Worm (Caenorhabditis elegans) whole organism, L4 larva: ENCODE data around the gene npr-4.

Experiments
- R02D3.7 ChIP-seq: fragments of 150-350 bp; sonication (generic microtip); optimal IDR thresholded peaks from 3 replicates; lab custom pipeline; 2014; ENCODE audit warnings: missing biosample characterization, missing genetic modification characterization
- dve-1 ChIP-seq: sonication (generic microtip); optimal IDR thresholded peaks from 2 replicates; lab custom pipeline; 2017; ENCODE audit warnings: antibody characterized with exemption, mild to moderate bottlenecking, missing genetic modification characterization, missing compliant biosample characterization; ENCODE audit not compliant: insufficient read depth
- egl-27 ChIP-seq: sonication (generic microtip); optimal IDR thresholded peaks from 3 replicates; lab custom pipeline; 2017; ENCODE audit warnings: missing biosample characterization, missing genetic modification reagents, missing genetic modification characterization
- lsy-2 ChIP-seq, 2 experiments: fragments of 150-350 bp in 1 of 2; sonication (generic microtip) in 1 of 2; optimal IDR thresholded peaks; 2 replicates each; lab custom pipeline; 2014 to 2017; ENCODE audit warnings: missing biosample characterization in 2 of 2, missing genetic modification characterization in 2 of 2
- nhr-11 ChIP-seq: fragments of 150-350 bp; optimal IDR thresholded peaks from 2 replicates; lab custom pipeline; 2014; ENCODE audit warnings: missing biosample characterization, missing genetic modification characterization
- nhr-111 ChIP-seq: fragments of 200-800 bp; sonication (Bioruptor generic); optimal IDR thresholded peaks from 2 replicates; lab custom pipeline; 2018; ENCODE audit warnings: mild to moderate bottlenecking, missing genetic modification characterization, missing compliant biosample characterization
- zfp-3 ChIP-seq: fragments of 200-800 bp; sonication (Bioruptor generic); conservative IDR thresholded peaks from 2 replicates; pipeline ENCODE4 v1.3.6; 2022; ENCODE audit warnings: missing genetic modification reagents, missing genetic modification characterization, missing compliant biosample characterization

ce11 chrX:12596868-12597267 is 45.4 kb upstream of the npr-4 start, which contains the start of gene T24D5.4:
- no peak for TF ChIP-seq zfp-3
- TF ChIP-seq nhr-111 (GFP tag; lab: Kevin White, UChicago), result no peak
- no peak for TF ChIP-seq egl-27 (tag; lab: Kevin White, UChicago)
- no peak for TF ChIP-seq nhr-11 (tag; lab: Kevin White, UChicago)
- no peak for TF ChIP-seq dve-1
- TF ChIP-seq R02D3.7 (tag; lab: Kevin White, UChicago), result no peak
- no peak for TF ChIP-seq lsy-2 (tag; optimal IDR thresholded peaks at IDR 0.05; lab: Kevin White, UChicago)
